Worm (Caenorhabditis elegans) whole organism, young adult: Measurements from ENCODE around the gene K01A6.6.

Experiments
- B0336.3 ChIP-seq: fragments of 200-800 bp; sonication (Bioruptor generic); IDR thresholded peaks from 2 replicates; pipeline ENCODE4 v1.3.6; 2022; ENCODE audit warnings: missing genetic modification characterization, missing compliant biosample characterization
- D2030.7 ChIP-seq: fragments of 200-800 bp; sonication (Bioruptor generic); IDR thresholded peaks from 2 replicates; pipeline ENCODE4 v1.3.6; 2022; ENCODE audit warnings: missing genetic modification reagents, missing genetic modification characterization, missing compliant biosample characterization
- F57A8.1 ChIP-seq: fragments of 200-800 bp; sonication (Bioruptor generic); optimal IDR thresholded peaks from 2 replicates; lab custom pipeline; 2018; ENCODE audit warnings: mild to moderate bottlenecking, missing genetic modification characterization, moderate library complexity, missing compliant biosample characterization
- Y53F4B.3 ChIP-seq: fragments of 200-800 bp; sonication (Bioruptor generic); IDR thresholded peaks from 2 replicates; pipeline ENCODE4 v1.3.6; 2022; ENCODE audit warnings: missing genetic modification reagents, missing genetic modification characterization, missing compliant biosample characterization
- Y95B8A.8 ChIP-seq: fragments of 200-800 bp; sonication (Bioruptor generic); IDR thresholded peaks from 2 replicates; pipeline ENCODE4 v1.3.6; 2022; ENCODE audit warnings: missing genetic modification reagents, missing genetic modification characterization, missing compliant biosample characterization
- ama-1 ChIP-seq, 3 experiments: fragments of 150-350 bp in 1 of 3; sonication (generic microtip) in 2 of 3; optimal IDR thresholded peaks; 2 replicates each; lab custom pipeline; 2014 to 2018; ENCODE audit warnings: missing biosample characterization in 2 of 3, missing genetic modification characterization in 2 of 3, missing genetic modification reagents in 2 of 3
- atf-7 ChIP-seq: sonication (generic microtip); optimal IDR thresholded peaks from 2 replicates; lab custom pipeline; 2017; ENCODE audit warnings: mild to moderate bottlenecking, missing genetic modification characterization, missing compliant biosample characterization
- attf-3 ChIP-seq: fragments of 200-800 bp; sonication (Bioruptor generic); conservative IDR thresholded peaks from 2 replicates; pipeline ENCODE4 v1.3.6; 2022; ENCODE audit warnings: missing genetic modification reagents, missing genetic modification characterization, missing compliant biosample characterization
- attf-6 ChIP-seq: fragments of 200-800 bp; sonication (Bioruptor generic); IDR thresholded peaks from 2 replicates; pipeline ENCODE4 v1.3.6; 2022; ENCODE audit warnings: missing genetic modification reagents, missing genetic modification characterization, missing compliant biosample characterization
- bed-1 ChIP-seq: fragments of 200-800 bp; sonication (Bioruptor generic); IDR thresholded peaks from 2 replicates; pipeline ENCODE4 v1.3.6; 2022; ENCODE audit warnings: missing genetic modification reagents, missing genetic modification characterization, missing compliant biosample characterization
- bed-2 ChIP-seq: fragments of 200-800 bp; sonication (Bioruptor generic); IDR thresholded peaks from 2 replicates; pipeline ENCODE4 v1.3.6; 2022; ENCODE audit warnings: missing genetic modification reagents, missing genetic modification characterization, missing compliant biosample characterization
- cebp-1 ChIP-seq, 2 experiments: fragments of 200-800 bp in 1 of 2; sonication (Bioruptor generic) in 1 of 2; sonication (generic microtip) in 1 of 2; IDR thresholded peaks in 1 of 2; optimal IDR thresholded peaks in 1 of 2; 2 replicates each; pipeline versions ENCODE4 v1.3.6 to Lab custom; 2017 to 2022; ENCODE audit warnings: missing compliant biosample characterization in 2 of 2, missing genetic modification characterization in 2 of 2, mild to moderate bottlenecking in 1 of 2, missing genetic modification reagents in 1 of 2, moderate library complexity in 1 of 2
- cebp-2 ChIP-seq: fragments of 200-800 bp; sonication (Bioruptor generic); IDR thresholded peaks from 2 replicates; pipeline ENCODE4 v1.3.6; 2022; ENCODE audit warnings: missing genetic modification characterization, missing compliant biosample characterization
- efl-1 ChIP-seq: fragments of 150-350 bp; optimal IDR thresholded peaks from 2 replicates; lab custom pipeline; 2014; ENCODE audit warnings: missing biosample characterization, missing genetic modification reagents, missing genetic modification characterization
- hmg-1.2 ChIP-seq: fragments of 200-800 bp; sonication (Bioruptor generic); IDR thresholded peaks from 2 replicates; pipeline ENCODE4 v1.3.6; 2022; ENCODE audit warnings: missing genetic modification reagents, missing genetic modification characterization, missing compliant biosample characterization
- hsf-1 ChIP-seq: fragments of 200-800 bp; sonication (Bioruptor generic); IDR thresholded peaks from 2 replicates; pipeline ENCODE4 v1.3.6; 2022; ENCODE audit warnings: missing genetic modification reagents, missing genetic modification characterization, missing compliant biosample characterization
- lin-40 ChIP-seq: sonication (generic microtip); optimal IDR thresholded peaks from 2 replicates; lab custom pipeline; 2016; ENCODE audit warnings: missing genetic modification characterization, mild to moderate bottlenecking, missing compliant biosample characterization, missing genotype, missing genetic modification reagents
- lir-1 ChIP-seq: fragments of 200-800 bp; sonication (Bioruptor generic); conservative IDR thresholded peaks from 2 replicates; pipeline ENCODE4 v1.3.6; 2022; ENCODE audit warnings: missing genetic modification reagents, missing genetic modification characterization, missing compliant biosample characterization
- lsy-27 ChIP-seq: sonication (generic microtip); optimal IDR thresholded peaks from 2 replicates; lab custom pipeline; 2017; ENCODE audit warnings: missing genetic modification characterization, mild to moderate bottlenecking, missing compliant biosample characterization, antibody characterized with exemption, missing genotype, borderline replicate concordance; ENCODE audit not compliant: insufficient read depth
- nfya-1 ChIP-seq: sonication (generic microtip); optimal IDR thresholded peaks from 2 replicates; lab custom pipeline; 2017; ENCODE audit warnings: antibody characterized with exemption, missing compliant biosample characterization, missing genetic modification characterization, borderline replicate concordance; ENCODE audit not compliant: insufficient read depth
- nfyb-1 ChIP-seq: fragments of 200-800 bp; sonication (Bioruptor generic); IDR thresholded peaks from 2 replicates; pipeline ENCODE4 v1.3.6; 2022; ENCODE audit warnings: missing genetic modification reagents, missing genetic modification characterization, missing compliant biosample characterization
- nhr-179 ChIP-seq: sonication (generic microtip); optimal IDR thresholded peaks from 2 replicates; lab custom pipeline; 2016; ENCODE audit warnings: mild to moderate bottlenecking, missing genetic modification characterization, missing compliant biosample characterization
- pha-4 ChIP-seq: fragments of 150-350 bp; sonication (generic microtip); optimal IDR thresholded peaks from 2 replicates; lab custom pipeline; 2014; ENCODE audit warnings: missing biosample characterization, missing genetic modification reagents, missing genetic modification characterization
- rec-8 ChIP-seq, 2 experiments: sonication (generic microtip); optimal IDR thresholded peaks; 2 replicates each; lab custom pipeline; 2016; ENCODE audit warnings: mild to moderate bottlenecking in 2 of 2, missing genetic modification characterization in 2 of 2, missing genetic modification reagents in 2 of 2, missing genotype in 2 of 2, missing biosample characterization in 1 of 2, missing compliant biosample characterization in 1 of 2, moderate library complexity in 1 of 2
- snpc-3.4 ChIP-seq: sonication (generic microtip); optimal IDR thresholded peaks from 2 replicates; lab custom pipeline; 2017; ENCODE audit warnings: missing genetic modification characterization, mild to moderate bottlenecking, missing compliant biosample characterization, antibody characterized with exemption, moderate library complexity, missing genotype, missing genetic modification reagents
- snpc-4 ChIP-seq, 5 experiments: fragments of 150-350 bp in 1 of 5; sonication (generic microtip) in 4 of 5; optimal IDR thresholded peaks; 2 replicates each; lab custom pipeline; 2014 to 2018; ENCODE audit warnings: missing genetic modification characterization in 5 of 5, missing biosample characterization in 3 of 5, antibody characterized with exemption in 2 of 5, mild to moderate bottlenecking in 2 of 5, missing compliant biosample characterization in 2 of 5, missing genotype in 2 of 5, moderate library complexity in 2 of 5, missing genetic modification reagents in 1 of 5
- somi-1 ChIP-seq: fragments of 200-800 bp; sonication (Bioruptor generic); optimal IDR thresholded peaks from 2 replicates; lab custom pipeline; 2018; ENCODE audit warnings: mild to moderate bottlenecking, missing genetic modification characterization, missing compliant biosample characterization
- sptf-2 ChIP-seq: fragments of 200-800 bp; sonication (Bioruptor generic); optimal IDR thresholded peaks from 2 replicates; lab custom pipeline; 2018; ENCODE audit warnings: mild to moderate bottlenecking, missing genetic modification characterization, missing compliant biosample characterization
- tbx-9 ChIP-seq: sonication (generic microtip); optimal IDR thresholded peaks from 2 replicates; lab custom pipeline; 2016; ENCODE audit warnings: borderline replicate concordance, missing genetic modification characterization, inconsistent platforms, missing compliant biosample characterization
- ztf-18 ChIP-seq: sonication (generic microtip); optimal IDR thresholded peaks from 2 replicates; lab custom pipeline; 2016; ENCODE audit warnings: missing genotype, mild to moderate bottlenecking, missing genetic modification characterization, missing compliant biosample characterization
- ztf-22 ChIP-seq: fragments of 200-800 bp; sonication (Bioruptor generic); optimal IDR thresholded peaks from 2 replicates; lab custom pipeline; 2018; ENCODE audit warnings: mild to moderate bottlenecking, missing genetic modification characterization, moderate library complexity, missing compliant biosample characterization
- ztf-26 ChIP-seq: sonication (generic microtip); optimal IDR thresholded peaks from 2 replicates; lab custom pipeline; 2017; ENCODE audit warnings: missing genetic modification characterization, missing compliant biosample characterization

The K01A6.6 gene

ce11 chrIV:11710331-11710730, 24.8 kb upstream of the K01A6.6 start:
- TF ChIP-seq lsy-27 (no peak), rec-8 (tag; optimal IDR thresholded peaks at IDR 0.05; lab: Kevin White, UChicago) (no peak), attf-3 (GFP tag; lab: Robert Waterston, UW) (no peak), bed-2 (GFP tag; lab: Robert Waterston, UW) (no peak), nfya-1 (tag; lab: Kevin White, UChicago) (no peak)

DNA sequence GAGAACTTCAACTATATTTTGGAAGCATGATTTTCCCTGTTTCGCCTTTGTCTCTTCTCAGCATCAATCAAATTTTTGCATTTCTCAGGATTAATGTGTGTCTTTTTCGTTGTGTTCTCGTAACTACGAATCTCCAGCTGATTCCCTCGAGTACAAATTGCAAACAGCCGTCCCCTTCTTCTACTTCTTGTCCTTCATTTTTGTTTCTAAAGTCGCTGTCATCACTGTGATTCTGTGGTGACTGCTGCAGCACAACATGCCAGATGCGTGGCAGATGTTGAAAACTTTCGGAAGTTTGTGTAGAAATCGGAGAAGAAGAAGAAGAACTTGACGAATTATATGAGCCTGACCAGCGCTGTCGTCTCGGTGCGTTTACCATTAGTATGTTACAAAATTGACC, 21.8 kb upstream of the K01A6.6 start:
- no peak for TF ChIP-seq cebp-2 (GFP tag; lab: Robert Waterston, UW)
- TF ChIP-seq Y53F4B.3 (GFP tag; lab: Robert Waterston, UW) = no peak
- TF ChIP-seq ztf-18 (tag; lab: Kevin White, UChicago) = no peak
- TF ChIP-seq ama-1 (optimal IDR thresholded peaks at IDR 0.05; lab: Kevin White, UChicago) = no peak
- no peak for TF ChIP-seq ama-1 (GFP tag; optimal IDR thresholded peaks at IDR 0.05; lab: Kevin White, UChicago)
- TF ChIP-seq sptf-2 (GFP tag; lab: Kevin White, UChicago) = no peak
- TF ChIP-seq rec-8 (tag; optimal IDR thresholded peaks at IDR 0.05; lab: Kevin White, UChicago) = no peak

DNA sequence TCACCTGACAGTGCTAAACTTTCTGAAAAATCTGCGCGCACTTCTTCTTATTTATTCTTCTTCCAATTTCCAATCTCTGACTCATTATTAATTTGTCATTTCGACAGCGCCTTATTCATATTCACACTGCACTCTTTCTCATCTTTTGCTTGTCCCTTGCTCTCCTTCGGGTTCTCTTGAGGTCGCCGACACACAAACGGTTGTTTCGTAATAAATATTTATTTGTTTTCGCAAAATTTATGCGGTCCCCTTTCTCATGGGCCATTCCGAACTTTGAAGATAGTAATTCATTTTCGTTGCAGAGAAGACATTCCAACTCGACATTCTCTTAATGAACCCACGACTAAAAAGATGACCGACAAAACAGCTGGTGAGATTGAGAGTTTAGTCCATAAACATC, 20.4 kb upstream of the K01A6.6 start, which contains the start of gene magi-1:
Gene magi-1, plus strand, starts transcription at position 301 of the 400 bp plus-strand sequence.
- TF ChIP-seq D2030.7 (GFP tag; lab: Robert Waterston, UW) (no peak), somi-1 (no peak)

DNA sequence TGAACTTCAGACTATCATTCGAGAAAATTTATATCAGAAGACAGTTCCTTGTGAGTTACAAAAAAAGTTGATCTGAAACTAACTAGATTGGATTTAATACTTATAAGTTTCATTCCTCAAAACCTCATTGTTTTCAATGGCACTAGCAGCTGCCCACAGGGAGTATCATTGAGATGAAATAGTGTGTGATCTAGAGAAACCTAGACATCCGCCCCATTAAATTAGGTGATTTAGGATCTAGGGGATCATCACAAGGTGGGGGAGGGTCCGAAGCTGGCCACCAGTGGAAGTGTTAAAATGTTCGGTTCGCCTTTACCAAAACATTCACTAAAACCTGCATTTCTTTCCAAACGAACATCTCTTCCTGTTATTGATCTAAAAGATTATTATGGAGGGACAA, 18.7 kb upstream of the K01A6.6 start:
- no peak for TF ChIP-seq B0336.3 (GFP tag; lab: Robert Waterston, UW)
- no peak for TF ChIP-seq bed-1 (GFP tag; lab: Robert Waterston, UW)
- TF ChIP-seq cebp-1 (GFP tag; IDR thresholded peaks at IDR 0.05; lab: Robert Waterston, UW) = no peak
- TF ChIP-seq cebp-1 (tag; optimal IDR thresholded peaks at IDR 0.05; lab: Kevin White, UChicago) = no peak
- TF ChIP-seq hsf-1 (GFP tag; lab: Robert Waterston, UW) = no peak
- TF ChIP-seq tbx-9 = no peak
- TF ChIP-seq lir-1 (GFP tag; lab: Robert Waterston, UW) = no peak

DNA sequence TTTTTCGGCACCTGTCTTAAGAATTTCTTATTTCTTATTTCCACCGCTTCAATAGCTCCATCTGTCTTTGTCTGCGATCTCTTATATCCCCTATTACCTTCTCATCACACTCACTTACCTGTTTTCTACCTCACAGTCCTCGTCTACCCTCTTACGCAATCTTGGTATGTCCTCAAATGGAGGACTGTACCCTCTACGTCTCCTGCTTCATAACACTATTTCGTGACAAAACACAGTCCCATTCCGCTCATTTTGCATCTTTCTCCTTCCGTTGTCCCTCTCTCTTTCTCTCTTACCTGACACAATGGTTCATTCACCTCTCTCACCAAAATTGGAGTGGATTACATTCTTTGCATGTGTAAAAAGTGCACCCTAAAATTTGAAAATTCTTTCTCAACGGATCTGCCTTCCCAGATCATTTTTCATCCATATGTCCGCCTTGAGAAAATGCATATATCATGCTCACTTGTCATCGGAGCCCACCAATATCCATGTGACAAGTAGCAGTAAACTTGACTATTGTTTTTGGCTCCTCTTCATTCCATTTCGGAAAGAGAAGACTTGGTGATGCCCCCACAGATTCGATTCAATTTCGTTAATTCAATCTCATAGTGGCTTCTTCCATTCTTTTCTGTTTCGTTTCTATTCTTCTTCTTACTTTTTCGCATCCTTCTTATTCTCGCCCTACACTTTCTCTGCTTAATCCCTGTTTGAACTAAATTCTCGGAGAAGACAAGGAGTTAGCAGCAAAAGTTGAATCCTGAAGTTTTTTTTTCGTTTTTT, 17.8 kb upstream of the K01A6.6 start:
- TF ChIP-seq Y95B8A.8 (no peak), atf-7 (tag; lab: Kevin White, UChicago) (no peak), lin-40 (tag; lab: Kevin White, UChicago) (no peak), hmg-1.2 (GFP tag; lab: Robert Waterston, UW) (peak; percentile 22; the same call in 1 of the 2 replicates), F57A8.1 (GFP tag; lab: Kevin White, UChicago) (no peak)

- TF ChIP-seq efl-1 (GFP tag; lab: Kevin White, UChicago) (no peak), pha-4 (tag; lab: Kevin White, UChicago) (no peak), snpc-3.4 (no peak), attf-6 (GFP tag; lab: Robert Waterston, UW) (no peak), nfyb-1 (no peak), hmg-1.2 (GFP tag; lab: Robert Waterston, UW) (peak; percentile 49; the same call in 1 of the 2 replicates), nhr-179 (no peak), ztf-26 (tag; lab: Kevin White, UChicago) (peak; percentile 38), ztf-22 (GFP tag; lab: Kevin White, UChicago) (no peak), somi-1 (peak; percentile 37), snpc-4 (GFP tag; optimal IDR thresholded peaks at IDR 0.05; lab: Kevin White, UChicago) (no peak), snpc-4 (tag; optimal IDR thresholded peaks at IDR 0.05; lab: Kevin White, UChicago) (no peak), atf-7 (tag; lab: Kevin White, UChicago) (no peak)
Measured at ce11 chrIV:11718653-11719052, 16.5 kb upstream of the K01A6.6 start.
